Worm (Caenorhabditis elegans) whole organism, L1 larva: ENCODE measurements around the gene C16D2.3.
A peak's percentile ranks its signal among the peaks of the same experiment; 100 is the strongest.

Experiments
- C04F5.9 ChIP-seq: sonication (generic microtip); optimal IDR thresholded peaks from 2 replicates; lab custom pipeline; 2016; ENCODE audit warnings: missing genetic modification characterization, missing compliant biosample characterization
- C16A3.4 ChIP-seq: fragments of 150-350 bp; optimal IDR thresholded peaks from 2 replicates; lab custom pipeline; 2014; ENCODE audit warnings: missing biosample characterization, missing genetic modification characterization
- C34B4.2 ChIP-seq: sonication (generic microtip); optimal IDR thresholded peaks from 2 replicates; lab custom pipeline; 2017; ENCODE audit warnings: mild to moderate bottlenecking, missing genetic modification characterization, missing compliant biosample characterization
- aha-1 ChIP-seq: fragments of 150-350 bp; optimal IDR thresholded peaks from 2 replicates; lab custom pipeline; 2014; ENCODE audit warnings: missing biosample characterization, missing genetic modification characterization
- alr-1 ChIP-seq: fragments of 200-800 bp; sonication (Bioruptor generic); optimal IDR thresholded peaks from 2 replicates; lab custom pipeline; 2018; ENCODE audit warnings: borderline replicate concordance, mild to moderate bottlenecking, missing genetic modification characterization, missing compliant biosample characterization
- aly-2 ChIP-seq: fragments of 150-350 bp; optimal IDR thresholded peaks from 2 replicates; lab custom pipeline; 2014; ENCODE audit warnings: missing biosample characterization, missing genetic modification characterization
- ceh-63 ChIP-seq: fragments of 200-800 bp; sonication (Bioruptor generic); optimal IDR thresholded peaks from 2 replicates; lab custom pipeline; 2018; ENCODE audit warnings: mild to moderate bottlenecking, missing genetic modification characterization, missing compliant biosample characterization
- ceh-8 ChIP-seq: fragments of 200-800 bp; sonication (Bioruptor generic); optimal IDR thresholded peaks from 2 replicates; lab custom pipeline; 2018; ENCODE audit warnings: mild to moderate bottlenecking, missing genetic modification characterization, moderate library complexity, missing compliant biosample characterization
- ceh-82 ChIP-seq, 3 experiments: fragments of 150-350 bp in 1 of 3; sonication (generic microtip) in 2 of 3; optimal IDR thresholded peaks; 2 replicates each; lab custom pipeline; 2014 to 2017; ENCODE audit warnings: missing biosample characterization in 3 of 3, missing genetic modification characterization in 3 of 3
- dsc-1 ChIP-seq: sonication (generic microtip); optimal IDR thresholded peaks from 2 replicates; lab custom pipeline; 2016; ENCODE audit warnings: mild to moderate bottlenecking, missing genetic modification characterization, missing compliant biosample characterization
- egl-13 ChIP-seq: sonication (generic microtip); optimal IDR thresholded peaks from 2 replicates; lab custom pipeline; 2016; ENCODE audit warnings: missing genotype, missing genetic modification reagents, missing genetic modification characterization, missing compliant biosample characterization
- egl-27 ChIP-seq, 2 experiments: fragments of 150-350 bp in 1 of 2; sonication (generic microtip); optimal IDR thresholded peaks; 3 replicates each; lab custom pipeline; 2017 to 2018; ENCODE audit warnings: missing biosample characterization in 2 of 2, missing genetic modification characterization in 2 of 2, missing genetic modification reagents in 2 of 2
- elt-2 ChIP-seq: sonication (generic microtip); optimal IDR thresholded peaks from 2 replicates; lab custom pipeline; 2016; ENCODE audit warnings: missing genetic modification characterization, mild to moderate bottlenecking, inconsistent platforms, missing compliant biosample characterization, missing genetic modification reagents
- ets-5 ChIP-seq: fragments of 200-800 bp; sonication (Bioruptor generic); IDR thresholded peaks from 2 replicates; pipeline ENCODE4 v1.3.6; 2022; ENCODE audit warnings: missing genetic modification characterization, missing compliant biosample characterization
- fkh-10 ChIP-seq: sonication (generic microtip); optimal IDR thresholded peaks from 2 replicates; lab custom pipeline; 2017; ENCODE audit warnings: missing biosample characterization, missing genetic modification reagents, missing genetic modification characterization
- fkh-4 ChIP-seq: sonication (generic microtip); optimal IDR thresholded peaks from 2 replicates; lab custom pipeline; 2016; ENCODE audit warnings: missing compliant biosample characterization, missing genetic modification characterization, borderline replicate concordance
- fkh-8 ChIP-seq: sonication (generic microtip); optimal IDR thresholded peaks from 2 replicates; lab custom pipeline; 2016; ENCODE audit warnings: mild to moderate bottlenecking, missing genetic modification characterization, missing compliant biosample characterization
- hlh-4 ChIP-seq: sonication (generic microtip); optimal IDR thresholded peaks from 2 replicates; lab custom pipeline; 2016; ENCODE audit warnings: mild to moderate bottlenecking, missing genetic modification characterization, missing compliant biosample characterization
- irx-1 ChIP-seq: sonication (generic microtip); optimal IDR thresholded peaks from 2 replicates; lab custom pipeline; 2016; ENCODE audit warnings: missing genetic modification characterization, missing compliant biosample characterization
- isw-1 ChIP-seq: fragments of 200-800 bp; sonication (Bioruptor generic); IDR thresholded peaks from 2 replicates; pipeline ENCODE4 v1.3.6; 2022; ENCODE audit warnings: missing genetic modification characterization, missing compliant biosample characterization
- jun-1 ChIP-seq: fragments of 150-350 bp; optimal IDR thresholded peaks from 2 replicates; lab custom pipeline; 2014; ENCODE audit warnings: missing biosample characterization, missing genetic modification reagents, missing genetic modification characterization
- lin-13 ChIP-seq: fragments of 150-350 bp; optimal IDR thresholded peaks from 2 replicates; lab custom pipeline; 2014; ENCODE audit warnings: missing biosample characterization, missing genetic modification reagents, missing genetic modification characterization
- lin-14 ChIP-seq: fragments of 200-800 bp; sonication (Bioruptor generic); optimal IDR thresholded peaks from 2 replicates; lab custom pipeline; 2018; ENCODE audit warnings: mild to moderate bottlenecking, missing genetic modification characterization, moderate library complexity, missing compliant biosample characterization
- lin-39 ChIP-seq: fragments of 150-350 bp; optimal IDR thresholded peaks from 2 replicates; lab custom pipeline; 2014; ENCODE audit warnings: missing biosample characterization, missing genetic modification reagents, missing genetic modification characterization
- lir-3 ChIP-seq: sonication (generic microtip); optimal IDR thresholded peaks from 2 replicates; lab custom pipeline; 2016; ENCODE audit warnings: mild to moderate bottlenecking, missing genetic modification characterization, moderate library complexity, missing compliant biosample characterization; ENCODE audit not compliant: poor library complexity
- lsy-2 ChIP-seq, 2 experiments: fragments of 150-350 bp; optimal IDR thresholded peaks; 2 replicates each; lab custom pipeline; 2014; ENCODE audit warnings: missing biosample characterization in 2 of 2, missing genetic modification characterization in 2 of 2
- mdl-1 ChIP-seq, 2 experiments: fragments of 150-350 bp; optimal IDR thresholded peaks; 2 replicates each; lab custom pipeline; 2014 to 2017; ENCODE audit warnings: missing biosample characterization in 2 of 2, missing genetic modification characterization in 2 of 2, inconsistent platforms in 1 of 2
- mef-2 ChIP-seq: fragments of 150-350 bp; optimal IDR thresholded peaks from 2 replicates; lab custom pipeline; 2014; ENCODE audit warnings: missing biosample characterization, missing genetic modification characterization
- mep-1 ChIP-seq: fragments of 150-350 bp; optimal IDR thresholded peaks from 2 replicates; lab custom pipeline; 2014; ENCODE audit warnings: missing biosample characterization, missing genetic modification characterization
- nhr-11 ChIP-seq: fragments of 150-350 bp; optimal IDR thresholded peaks from 2 replicates; lab custom pipeline; 2014; ENCODE audit warnings: missing biosample characterization, missing genetic modification characterization
- nhr-20 ChIP-seq: sonication (generic microtip); optimal IDR thresholded peaks from 2 replicates; lab custom pipeline; 2016; ENCODE audit warnings: mild to moderate bottlenecking, missing genetic modification characterization, missing compliant biosample characterization
- nhr-237 ChIP-seq: fragments of 150-350 bp; optimal IDR thresholded peaks from 2 replicates; lab custom pipeline; 2014; ENCODE audit warnings: missing biosample characterization, missing genetic modification characterization
- nhr-47 ChIP-seq: sonication (generic microtip); optimal IDR thresholded peaks from 2 replicates; lab custom pipeline; 2016; ENCODE audit warnings: mild to moderate bottlenecking, missing genetic modification characterization, moderate library complexity, missing compliant biosample characterization
- nhr-71 ChIP-seq: sonication (generic microtip); optimal IDR thresholded peaks from 2 replicates; lab custom pipeline; 2016; ENCODE audit warnings: mild to moderate bottlenecking, missing genetic modification characterization, moderate library complexity, missing compliant biosample characterization
- nhr-84 ChIP-seq: sonication (generic microtip); optimal IDR thresholded peaks from 2 replicates; lab custom pipeline; 2017; ENCODE audit warnings: missing biosample characterization, missing genetic modification characterization
- nhr-85 ChIP-seq: sonication (generic microtip); peaks from one replicate; lab custom pipeline; 2016; ENCODE audit warnings: missing genetic modification characterization, inconsistent platforms, missing compliant biosample characterization
- nhr-90 ChIP-seq: sonication (generic microtip); optimal IDR thresholded peaks from 2 replicates; lab custom pipeline; 2016; ENCODE audit warnings: mild to moderate bottlenecking, missing genetic modification characterization, missing compliant biosample characterization; ENCODE audit not compliant: poor library complexity
- rnt-1 ChIP-seq: sonication (generic microtip); optimal IDR thresholded peaks from 2 replicates; lab custom pipeline; 2016; ENCODE audit warnings: mild to moderate bottlenecking, missing genetic modification characterization, moderate library complexity, missing compliant biosample characterization
- snu-23 ChIP-seq: sonication (generic microtip); optimal IDR thresholded peaks from 2 replicates; lab custom pipeline; 2016; ENCODE audit warnings: missing genetic modification characterization, missing compliant biosample characterization
- sox-4 ChIP-seq: sonication (generic microtip); optimal IDR thresholded peaks from 2 replicates; lab custom pipeline; 2016; ENCODE audit warnings: missing genetic modification characterization, missing compliant biosample characterization
- sptf-1 ChIP-seq: fragments of 150-350 bp; optimal IDR thresholded peaks from 2 replicates; lab custom pipeline; 2014; ENCODE audit warnings: missing biosample characterization, missing genetic modification characterization
- sup-37 ChIP-seq: fragments of 200-800 bp; sonication (Bioruptor generic); optimal IDR thresholded peaks from 2 replicates; lab custom pipeline; 2018; ENCODE audit warnings: mild to moderate bottlenecking, missing genetic modification characterization, missing compliant biosample characterization
- unc-98 ChIP-seq: fragments of 200-800 bp; sonication (Bioruptor generic); IDR thresholded peaks from 2 replicates; pipeline ENCODE4 v1.3.6; 2022; ENCODE audit warnings: missing genetic modification characterization, missing compliant biosample characterization
- zag-1 ChIP-seq: fragments of 150-350 bp; optimal IDR thresholded peaks from 2 replicates; lab custom pipeline; 2014; ENCODE audit warnings: missing biosample characterization, missing genetic modification characterization
- ztf-11 ChIP-seq, 2 experiments: sonication (generic microtip); optimal IDR thresholded peaks; 2 replicates each; lab custom pipeline; 2016 to 2017; ENCODE audit warnings: missing genetic modification characterization in 2 of 2, missing biosample characterization in 1 of 2, missing compliant biosample characterization in 1 of 2

Gene C16D2.3

ce11 chrII:9113759-9114158, 24.1 kb upstream of the C16D2.3 start (continued):
- TF ChIP-seq irx-1 (tag; lab: Kevin White, UChicago) (no peak), fkh-8 (tag; lab: Kevin White, UChicago) (no peak), nhr-90 (tag; lab: Kevin White, UChicago) (no peak), fkh-10 (no peak), sox-4 (no peak), zag-1 (tag; lab: Kevin White, UChicago) (no peak), ceh-82 (tag; optimal IDR thresholded peaks at IDR 0.05; lab: Kevin White, UChicago) (no peak), rnt-1 (tag; lab: Kevin White, UChicago) (no peak), lsy-2 (tag; optimal IDR thresholded peaks at IDR 0.05; lab: Kevin White, UChicago) (peak; percentile 3 to 54), mdl-1 (tag; optimal IDR thresholded peaks at IDR 0.05; lab: Kevin White, UChicago) (peak in 1 of 2 experiments; percentile 9), C34B4.2 (tag; lab: Kevin White, UChicago) (no peak), lin-39 (tag; lab: Kevin White, UChicago) (no peak), lin-14 (GFP tag; lab: Kevin White, UChicago) (peak; percentile 45), dsc-1 (tag; lab: Kevin White, UChicago) (no peak), lir-3 (tag; lab: Kevin White, UChicago) (no peak), fkh-4 (tag; lab: Kevin White, UChicago) (no peak), alr-1 (tag; lab: Kevin White, UChicago) (no peak), ceh-63 (no peak), unc-98 (GFP tag; lab: Robert Waterston, UW) (no peak), hlh-4 (tag; lab: Kevin White, UChicago) (no peak), egl-27 (tag; optimal IDR thresholded peaks at IDR 0.05; lab: Kevin White, UChicago) (no peak), nhr-20 (tag; lab: Kevin White, UChicago) (peak; percentile 2), sup-37 (GFP tag; lab: Kevin White, UChicago) (no peak), C04F5.9 (tag; lab: Kevin White, UChicago) (no peak), ceh-8 (GFP tag; lab: Kevin White, UChicago) (no peak), mef-2 (tag; lab: Kevin White, UChicago) (no peak), ztf-11 (tag; optimal IDR thresholded peaks at IDR 0.05; lab: Kevin White, UChicago) (no peak), aly-2 (no peak), nhr-84 (tag; lab: Kevin White, UChicago) (no peak)

- TF ChIP-seq C16A3.4 (no peak), nhr-84 (tag; lab: Kevin White, UChicago) (no peak), nhr-85 (tag; lab: Kevin White, UChicago) (peak; percentile 34)
These were observed 22.9 kb upstream of the C16D2.3 start for ce11 chrII:9114972-9115371.

ce11 chrII:9115644-9116043, 22.3 kb upstream of the C16D2.3 start:
- TF ChIP-seq aha-1 (tag; lab: Kevin White, UChicago) (no peak), mdl-1 (tag; optimal IDR thresholded peaks at IDR 0.05; lab: Kevin White, UChicago) (no peak), fkh-8 (tag; lab: Kevin White, UChicago) (peak; percentile 86), nhr-237 (tag; lab: Kevin White, UChicago) (no peak), elt-2 (tag; lab: Kevin White, UChicago) (no peak), sox-4 (peak; percentile 4), isw-1 (GFP tag; lab: Robert Waterston, UW) (no peak), unc-98 (GFP tag; lab: Robert Waterston, UW) (no peak), egl-13 (tag; lab: Kevin White, UChicago) (no peak), snu-23 (GFP tag; lab: Kevin White, UChicago) (no peak), ets-5 (GFP tag; lab: Robert Waterston, UW) (no peak), C34B4.2 (tag; lab: Kevin White, UChicago) (no peak), sptf-1 (no peak), zag-1 (tag; lab: Kevin White, UChicago) (no peak), jun-1 (no peak), lin-13 (GFP tag; lab: Kevin White, UChicago) (no peak), mep-1 (no peak), nhr-71 (tag; lab: Kevin White, UChicago) (peak; percentile 76), lin-14 (GFP tag; lab: Kevin White, UChicago) (peak; percentile 47), nhr-47 (tag; lab: Kevin White, UChicago) (peak; percentile 64), egl-27 (tag; optimal IDR thresholded peaks at IDR 0.05; lab: Kevin White, UChicago) (no peak), nhr-11 (peak; percentile 25)
